Worm (Caenorhabditis elegans) whole organism, L4/young adult: ENCODE results near the gene bcl-7.

ENCODE experiments used
- W03F9.2 ChIP-seq: fragments of 150-350 bp; optimal IDR thresholded peaks from 2 replicates; lab custom pipeline; 2014; ENCODE audit warnings: missing biosample characterization, missing genetic modification characterization
- dao-5 ChIP-seq: sonication (generic microtip); optimal IDR thresholded peaks from 2 replicates; lab custom pipeline; 2016; ENCODE audit warnings: missing genotype, missing genetic modification characterization, moderate library complexity, missing compliant biosample characterization
- him-1 ChIP-seq: sonication (generic microtip); optimal IDR thresholded peaks from 2 replicates; lab custom pipeline; 2016; ENCODE audit warnings: missing genotype, missing genetic modification reagents, missing genetic modification characterization, missing compliant biosample characterization

The bcl-7 gene

ce11 chrIII:5925724-5926123 lies at the start of gene bcl-7, which contains the start of gene dnc-2:
Gene bcl-7 (plus strand): TSS chrIII:5926086.
Gene dnc-2 (minus strand): TSS chrIII:5925756.
- TF ChIP-seq dao-5 (tag; lab: Kevin White, UChicago) = no peak
- peak; percentile 8 for TF ChIP-seq W03F9.2 (tag; lab: Kevin White, UChicago)

ce11 chrIII:5876140-5876675 lies 49.7 kb upstream of the bcl-7 start, which contains the start of gene aldo-2:
Gene aldo-2 (minus strand): TSS chrIII:5876625.
- no peak for TF ChIP-seq W03F9.2 (tag; lab: Kevin White, UChicago)

ce11 chrIII:5876867-5877641 lies 48.8 kb upstream of the bcl-7 start:
- TF ChIP-seq him-1 (no peak), W03F9.2 (tag; lab: Kevin White, UChicago) (no peak), dao-5 (tag; lab: Kevin White, UChicago) (no peak)

- TF ChIP-seq W03F9.2 (tag; lab: Kevin White, UChicago) (no peak), dao-5 (tag; lab: Kevin White, UChicago) (no peak), him-1 (no peak)
These were observed 47.7 kb upstream of the bcl-7 start, which contains the start of the genes mig-21 and F01F1.2 for ce11 chrIII:5878215-5878614. Gene mig-21 (minus strand): TSS chrIII:5878380. Gene F01F1.2 (plus strand): TSS chrIII:5878554.

- TF ChIP-seq W03F9.2 (tag; lab: Kevin White, UChicago) = no peak
- no peak for TF ChIP-seq him-1
- TF ChIP-seq dao-5 (tag; lab: Kevin White, UChicago) = no peak
These were observed 46.5 kb upstream of the bcl-7 start, which contains the start of gene hpo-10 for ce11 chrIII:5879291-5879968. Gene hpo-10 (plus strand): TSS chrIII:5879489.

ce11 chrIII:5882284-5882683 lies 43.6 kb upstream of the bcl-7 start:
- TF ChIP-seq dao-5 (tag; lab: Kevin White, UChicago) (no peak), W03F9.2 (tag; lab: Kevin White, UChicago) (no peak), him-1 (no peak)

- TF ChIP-seq him-1 = no peak
- no peak for TF ChIP-seq W03F9.2 (tag; lab: Kevin White, UChicago)
- TF ChIP-seq dao-5 (tag; lab: Kevin White, UChicago) = no peak
These were observed 43.1 kb upstream of the bcl-7 start, which contains the start of gene F01F1.14 for ce11 chrIII:5882823-5883222. Gene F01F1.14 (minus strand): TSS chrIII:5882923.

ce11 chrIII:5883517-5883916 lies 42.4 kb upstream of the bcl-7 start:
- TF ChIP-seq W03F9.2 (tag; lab: Kevin White, UChicago) (no peak), him-1 (no peak), dao-5 (tag; lab: Kevin White, UChicago) (no peak)

ce11 chrIII:5884007-5884406 lies 41.9 kb upstream of the bcl-7 start, which contains the start of gene C28H8.5:
Gene C28H8.5 (plus strand): TSS chrIII:5884307.
- no peak for TF ChIP-seq dao-5 (tag; lab: Kevin White, UChicago)
- no peak for TF ChIP-seq him-1
- TF ChIP-seq W03F9.2 (tag; lab: Kevin White, UChicago) = no peak

ce11 chrIII:5884459-5884858 lies 41.4 kb upstream of the bcl-7 start:
- TF ChIP-seq him-1 = no peak
- no peak for TF ChIP-seq dao-5 (tag; lab: Kevin White, UChicago)
- TF ChIP-seq W03F9.2 (tag; lab: Kevin White, UChicago) = no peak

- TF ChIP-seq W03F9.2 (tag; lab: Kevin White, UChicago) (no peak), him-1 (no peak), dao-5 (tag; lab: Kevin White, UChicago) (no peak)
These were observed 39.0 kb upstream of the bcl-7 start, which contains the start of gene C28H8.7 for ce11 chrIII:5886893-5887292. Gene C28H8.7 (minus strand): TSS chrIII:5886993.

ce11 chrIII:5888675-5889074 lies 37.2 kb upstream of the bcl-7 start, which contains the start of gene C28H8.8:
Gene C28H8.8 (minus strand): TSS chrIII:5888775.
- TF ChIP-seq him-1 (no peak), W03F9.2 (tag; lab: Kevin White, UChicago) (no peak), dao-5 (tag; lab: Kevin White, UChicago) (no peak)

- no peak for TF ChIP-seq dao-5 (tag; lab: Kevin White, UChicago)
- no peak for TF ChIP-seq W03F9.2 (tag; lab: Kevin White, UChicago)
- TF ChIP-seq him-1 = no peak
These were observed 33.0 kb upstream of the bcl-7 start for ce11 chrIII:5892909-5893308.

- TF ChIP-seq him-1 = no peak
These were observed 30.0 kb upstream of the bcl-7 start, which contains the start of gene pxl-1 for ce11 chrIII:5895913-5896312. Gene pxl-1 (minus strand): TSS chrIII:5896013.
